Worm (Caenorhabditis elegans) whole organism, L1 larva: ENCODE results near the gene F48E8.4.

ENCODE experiments used
- C04F5.9 ChIP-seq: sonication (generic microtip); optimal IDR thresholded peaks from 2 replicates; lab custom pipeline; 2016; ENCODE audit warnings: missing genetic modification characterization, missing compliant biosample characterization
- C16A3.4 ChIP-seq: fragments of 150-350 bp; optimal IDR thresholded peaks from 2 replicates; lab custom pipeline; 2014; ENCODE audit warnings: missing biosample characterization, missing genetic modification characterization
- blmp-1 ChIP-seq: fragments of 150-350 bp; optimal IDR thresholded peaks from 2 replicates; lab custom pipeline; 2014; ENCODE audit warnings: missing biosample characterization, missing genetic modification characterization
- ceh-8 ChIP-seq: fragments of 200-800 bp; sonication (Bioruptor generic); optimal IDR thresholded peaks from 2 replicates; lab custom pipeline; 2018; ENCODE audit warnings: mild to moderate bottlenecking, missing genetic modification characterization, moderate library complexity, missing compliant biosample characterization
- ceh-90 ChIP-seq: sonication (generic microtip); optimal IDR thresholded peaks from 2 replicates; lab custom pipeline; 2016; ENCODE audit warnings: missing genetic modification characterization, missing compliant biosample characterization
- dpl-1 ChIP-seq, 3 experiments: fragments of 150-350 bp in 2 of 3; sonication (generic microtip) in 1 of 3; optimal IDR thresholded peaks; 2 replicates each; lab custom pipeline; 2014 to 2017; ENCODE audit warnings: missing biosample characterization in 3 of 3, missing genetic modification characterization in 3 of 3, missing genetic modification reagents in 3 of 3
- dsc-1 ChIP-seq: sonication (generic microtip); optimal IDR thresholded peaks from 2 replicates; lab custom pipeline; 2016; ENCODE audit warnings: mild to moderate bottlenecking, missing genetic modification characterization, missing compliant biosample characterization
- efl-1 ChIP-seq, 4 experiments: fragments of 150-350 bp; optimal IDR thresholded peaks in 3 of 4; peaks in 1 of 4; 1 replicate in 1 of 4; 2 replicates in 3 of 4; lab custom pipeline; 2014; ENCODE audit warnings: missing biosample characterization in 2 of 4, missing genetic modification characterization in 2 of 4, missing genetic modification reagents in 2 of 4
- efl-3 ChIP-seq: fragments of 200-800 bp; sonication (Bioruptor generic); optimal IDR thresholded peaks from 2 replicates; lab custom pipeline; 2018; ENCODE audit warnings: mild to moderate bottlenecking, missing genetic modification characterization, missing compliant biosample characterization
- elt-2 ChIP-seq: sonication (generic microtip); optimal IDR thresholded peaks from 2 replicates; lab custom pipeline; 2016; ENCODE audit warnings: missing genetic modification characterization, mild to moderate bottlenecking, inconsistent platforms, missing compliant biosample characterization, missing genetic modification reagents
- elt-3 ChIP-seq, 6 experiments: fragments of 150-350 bp in 1 of 6; sonication (generic microtip); optimal IDR thresholded peaks; 2 replicates each; lab custom pipeline; 2017 to 2018; ENCODE audit warnings: missing biosample characterization in 6 of 6, missing genetic modification characterization in 6 of 6, inconsistent platforms in 1 of 6
- fkh-4 ChIP-seq: sonication (generic microtip); optimal IDR thresholded peaks from 2 replicates; lab custom pipeline; 2016; ENCODE audit warnings: missing compliant biosample characterization, missing genetic modification characterization, borderline replicate concordance
- grh-1 ChIP-seq: fragments of 200-800 bp; sonication (Bioruptor generic); IDR thresholded peaks from 2 replicates; pipeline ENCODE4 v1.3.6; 2022; ENCODE audit warnings: missing genetic modification reagents, missing genetic modification characterization, missing compliant biosample characterization
- hlh-17 ChIP-seq: fragments of 200-800 bp; sonication (Bioruptor generic); optimal IDR thresholded peaks from 2 replicates; lab custom pipeline; 2018; ENCODE audit warnings: missing genetic modification characterization, mild to moderate bottlenecking, missing compliant biosample characterization, moderate library complexity, borderline replicate concordance
- hlh-4 ChIP-seq: sonication (generic microtip); optimal IDR thresholded peaks from 2 replicates; lab custom pipeline; 2016; ENCODE audit warnings: mild to moderate bottlenecking, missing genetic modification characterization, missing compliant biosample characterization
- isw-1 ChIP-seq: fragments of 200-800 bp; sonication (Bioruptor generic); IDR thresholded peaks from 2 replicates; pipeline ENCODE4 v1.3.6; 2022; ENCODE audit warnings: missing genetic modification characterization, missing compliant biosample characterization
- lin-13 ChIP-seq: fragments of 150-350 bp; optimal IDR thresholded peaks from 2 replicates; lab custom pipeline; 2014; ENCODE audit warnings: missing biosample characterization, missing genetic modification reagents, missing genetic modification characterization
- lin-14 ChIP-seq: fragments of 200-800 bp; sonication (Bioruptor generic); optimal IDR thresholded peaks from 2 replicates; lab custom pipeline; 2018; ENCODE audit warnings: mild to moderate bottlenecking, missing genetic modification characterization, moderate library complexity, missing compliant biosample characterization
- lin-35 ChIP-seq, 2 experiments: fragments of 150-350 bp; optimal IDR thresholded peaks; 2 replicates each; lab custom pipeline; 2014; ENCODE audit warnings: missing biosample characterization in 2 of 2, missing genetic modification characterization in 2 of 2, missing genetic modification reagents in 2 of 2
- lin-39 ChIP-seq: fragments of 150-350 bp; optimal IDR thresholded peaks from 2 replicates; lab custom pipeline; 2014; ENCODE audit warnings: missing biosample characterization, missing genetic modification reagents, missing genetic modification characterization
- lsy-2 ChIP-seq, 2 experiments: fragments of 150-350 bp; optimal IDR thresholded peaks; 2 replicates each; lab custom pipeline; 2014; ENCODE audit warnings: missing biosample characterization in 2 of 2, missing genetic modification characterization in 2 of 2
- mdl-1 ChIP-seq, 2 experiments: fragments of 150-350 bp; optimal IDR thresholded peaks; 2 replicates each; lab custom pipeline; 2014 to 2017; ENCODE audit warnings: missing biosample characterization in 2 of 2, missing genetic modification characterization in 2 of 2, inconsistent platforms in 1 of 2
- nhr-11 ChIP-seq: fragments of 150-350 bp; optimal IDR thresholded peaks from 2 replicates; lab custom pipeline; 2014; ENCODE audit warnings: missing biosample characterization, missing genetic modification characterization
- nhr-19 ChIP-seq: fragments of 200-800 bp; sonication (Bioruptor generic); conservative IDR thresholded peaks from 2 replicates; pipeline ENCODE4 v1.3.6; 2022; ENCODE audit warnings: missing genetic modification characterization, missing compliant biosample characterization
- nhr-20 ChIP-seq: sonication (generic microtip); optimal IDR thresholded peaks from 2 replicates; lab custom pipeline; 2016; ENCODE audit warnings: mild to moderate bottlenecking, missing genetic modification characterization, missing compliant biosample characterization
- nhr-28 ChIP-seq: fragments of 150-350 bp; optimal IDR thresholded peaks from 2 replicates; lab custom pipeline; 2014; ENCODE audit warnings: missing biosample characterization, missing genetic modification characterization
- nhr-47 ChIP-seq: sonication (generic microtip); optimal IDR thresholded peaks from 2 replicates; lab custom pipeline; 2016; ENCODE audit warnings: mild to moderate bottlenecking, missing genetic modification characterization, moderate library complexity, missing compliant biosample characterization
- nhr-71 ChIP-seq: sonication (generic microtip); optimal IDR thresholded peaks from 2 replicates; lab custom pipeline; 2016; ENCODE audit warnings: mild to moderate bottlenecking, missing genetic modification characterization, moderate library complexity, missing compliant biosample characterization
- nhr-77 ChIP-seq: fragments of 150-350 bp; optimal IDR thresholded peaks from 2 replicates; lab custom pipeline; 2014; ENCODE audit warnings: missing biosample characterization, missing genetic modification characterization
- nhr-84 ChIP-seq: sonication (generic microtip); optimal IDR thresholded peaks from 2 replicates; lab custom pipeline; 2017; ENCODE audit warnings: missing biosample characterization, missing genetic modification characterization
- nhr-90 ChIP-seq: sonication (generic microtip); optimal IDR thresholded peaks from 2 replicates; lab custom pipeline; 2016; ENCODE audit warnings: mild to moderate bottlenecking, missing genetic modification characterization, missing compliant biosample characterization; ENCODE audit not compliant: poor library complexity
- pax-3 ChIP-seq: fragments of 200-800 bp; sonication (Bioruptor generic); optimal IDR thresholded peaks from 2 replicates; lab custom pipeline; 2018; ENCODE audit warnings: mild to moderate bottlenecking, missing genetic modification characterization, moderate library complexity, missing compliant biosample characterization
- pqm-1 ChIP-seq: sonication (generic microtip); optimal IDR thresholded peaks from 3 replicates; lab custom pipeline; 2017; ENCODE audit warnings: missing biosample characterization, missing genetic modification characterization
- rnt-1 ChIP-seq: sonication (generic microtip); optimal IDR thresholded peaks from 2 replicates; lab custom pipeline; 2016; ENCODE audit warnings: mild to moderate bottlenecking, missing genetic modification characterization, moderate library complexity, missing compliant biosample characterization
- snu-23 ChIP-seq: sonication (generic microtip); optimal IDR thresholded peaks from 2 replicates; lab custom pipeline; 2016; ENCODE audit warnings: missing genetic modification characterization, missing compliant biosample characterization
- sox-4 ChIP-seq: sonication (generic microtip); optimal IDR thresholded peaks from 2 replicates; lab custom pipeline; 2016; ENCODE audit warnings: missing genetic modification characterization, missing compliant biosample characterization
- tbx-2 ChIP-seq: sonication (generic microtip); optimal IDR thresholded peaks from 2 replicates; lab custom pipeline; 2016; ENCODE audit warnings: missing genetic modification characterization, missing compliant biosample characterization
- unc-30 ChIP-seq: sonication (generic microtip); optimal IDR thresholded peaks from 2 replicates; lab custom pipeline; 2017; ENCODE audit warnings: missing biosample characterization, missing genetic modification characterization
- unc-62 ChIP-seq: fragments of 150-350 bp; optimal IDR thresholded peaks from 2 replicates; lab custom pipeline; 2014; ENCODE audit warnings: missing biosample characterization, missing genetic modification reagents, missing genetic modification characterization
- vab-15 ChIP-seq: sonication (generic microtip); optimal IDR thresholded peaks from 2 replicates; lab custom pipeline; 2017; ENCODE audit warnings: missing genotype, mild to moderate bottlenecking, missing genetic modification characterization, missing compliant biosample characterization
- zag-1 ChIP-seq: fragments of 150-350 bp; optimal IDR thresholded peaks from 2 replicates; lab custom pipeline; 2014; ENCODE audit warnings: missing biosample characterization, missing genetic modification characterization
- zip-4 ChIP-seq: fragments of 200-800 bp; sonication (Bioruptor generic); optimal IDR thresholded peaks from 2 replicates; lab custom pipeline; 2018; ENCODE audit warnings: mild to moderate bottlenecking, missing genetic modification characterization, moderate library complexity, missing compliant biosample characterization
- ztf-11 ChIP-seq, 2 experiments: sonication (generic microtip); optimal IDR thresholded peaks; 2 replicates each; lab custom pipeline; 2016 to 2017; ENCODE audit warnings: missing genetic modification characterization in 2 of 2, missing biosample characterization in 1 of 2, missing compliant biosample characterization in 1 of 2

F48E8.4 gene

DNA sequence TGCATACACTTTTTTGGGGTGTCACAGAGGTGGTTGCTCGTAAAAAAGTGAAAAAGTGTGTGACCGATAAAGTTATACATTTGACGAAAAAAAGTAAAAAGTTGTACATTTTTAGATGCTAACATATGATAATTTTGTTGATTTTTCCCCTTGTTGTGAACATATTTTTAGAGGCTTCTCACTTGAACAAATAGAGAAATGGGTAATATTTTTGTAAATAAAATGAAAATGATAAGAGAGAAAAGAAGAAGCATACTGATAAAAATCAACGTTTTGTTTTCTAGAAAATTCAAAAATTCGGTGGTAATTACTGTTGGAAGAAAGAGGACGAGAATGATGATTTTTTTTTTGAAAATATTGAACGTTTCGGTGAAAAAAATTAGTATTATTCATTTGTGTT is 33.1 kb upstream of the F48E8.4 start:
- TF ChIP-seq grh-1 (GFP tag; lab: Robert Waterston, UW), result no peak
- TF ChIP-seq efl-1 (optimal IDR thresholded peaks at IDR 0.05; lab: Kevin White, UChicago), result no peak
- TF ChIP-seq efl-1 (GFP tag; optimal IDR thresholded peaks at IDR 0.05 in 1 of 2; lab: Kevin White, UChicago), result peak in 1 of 2 experiments; percentile 28
- TF ChIP-seq mdl-1 (tag; optimal IDR thresholded peaks at IDR 0.05; lab: Kevin White, UChicago), result no peak
- TF ChIP-seq hlh-4 (tag; lab: Kevin White, UChicago), result no peak
- no peak for TF ChIP-seq C16A3.4 (tag; lab: Kevin White, UChicago)
- TF ChIP-seq unc-62 (GFP tag; lab: Kevin White, UChicago), result no peak
- TF ChIP-seq C04F5.9 (tag; lab: Kevin White, UChicago), result no peak
- no peak for TF ChIP-seq ceh-90 (tag; lab: Kevin White, UChicago)
- no peak for TF ChIP-seq vab-15 (tag; lab: Kevin White, UChicago)
- TF ChIP-seq hlh-17, result no peak
- TF ChIP-seq elt-2, result peak; percentile 50
- TF ChIP-seq ztf-11 (tag; optimal IDR thresholded peaks at IDR 0.05; lab: Kevin White, UChicago), result no peak
- no peak for TF ChIP-seq lin-39 (tag; lab: Kevin White, UChicago)
- no peak for TF ChIP-seq dpl-1 (GFP tag; optimal IDR thresholded peaks at IDR 0.05; lab: Kevin White, UChicago)
- no peak for TF ChIP-seq nhr-47 (tag; lab: Kevin White, UChicago)
- TF ChIP-seq efl-3 (GFP tag; lab: Kevin White, UChicago), result no peak
- no peak for TF ChIP-seq isw-1 (GFP tag; lab: Robert Waterston, UW)
- TF ChIP-seq fkh-4 (tag; lab: Kevin White, UChicago), result no peak
- TF ChIP-seq sox-4 (tag; lab: Kevin White, UChicago), result no peak
- no peak for TF ChIP-seq ceh-8
- no peak for TF ChIP-seq nhr-71
- no peak for TF ChIP-seq lin-13 (GFP tag; lab: Kevin White, UChicago)
- peak in 1 of 2 experiments; percentile 23 for TF ChIP-seq lin-35 (GFP tag; optimal IDR thresholded peaks at IDR 0.05; lab: Kevin White, UChicago)
- no peak for TF ChIP-seq pax-3 (tag; lab: Kevin White, UChicago)

DNA sequence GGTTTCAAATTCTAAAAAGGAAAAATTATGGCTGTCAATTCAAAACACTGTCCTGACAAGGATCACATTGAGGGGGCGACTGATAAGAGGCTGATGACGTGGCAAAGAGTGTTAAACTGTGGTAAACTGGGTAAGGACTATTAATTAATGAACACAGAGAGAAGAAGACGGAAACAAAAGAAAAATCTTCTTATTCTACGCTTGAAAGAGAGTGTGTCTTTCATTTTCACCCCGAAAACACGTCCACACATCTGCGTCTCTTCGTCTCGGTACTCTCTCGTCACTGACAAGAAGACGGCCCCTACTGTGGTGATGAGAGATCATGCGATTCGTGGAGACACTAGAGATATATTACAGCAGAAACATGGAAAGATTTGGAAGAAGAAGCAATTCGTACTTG is 32.0 kb upstream of the F48E8.4 start:
- TF ChIP-seq zip-4 (no peak), dpl-1 (GFP tag; optimal IDR thresholded peaks at IDR 0.05; lab: Kevin White, UChicago) (peak in 1 of 3 experiments; percentile 4), mdl-1 (tag; optimal IDR thresholded peaks at IDR 0.05; lab: Kevin White, UChicago) (peak in 1 of 2 experiments; percentile 40), lin-35 (GFP tag; optimal IDR thresholded peaks at IDR 0.05; lab: Kevin White, UChicago) (peak in 1 of 2 experiments; percentile 21), elt-2 (peak; percentile 11), elt-3 (tag; optimal IDR thresholded peaks at IDR 0.05; lab: Kevin White, UChicago) (peak in 2 of 6 experiments; percentile 10 to 33), nhr-71 (peak; percentile 59), pqm-1 (tag; lab: Kevin White, UChicago) (no peak), snu-23 (peak; percentile 51), zag-1 (tag; lab: Kevin White, UChicago) (no peak), nhr-19 (0 out of 2 replicates have a peak, but pooled peaks have one; percentile 13), nhr-11 (tag; lab: Kevin White, UChicago) (no peak), dsc-1 (peak; percentile 36), nhr-90 (tag; lab: Kevin White, UChicago) (peak; percentile 10), nhr-20 (tag; lab: Kevin White, UChicago) (peak; percentile 22), nhr-28 (tag; lab: Kevin White, UChicago) (no peak), efl-1 (optimal IDR thresholded peaks at IDR 0.05; lab: Kevin White, UChicago) (peak in 1 of 2 experiments; percentile 16), efl-1 (GFP tag; optimal IDR thresholded peaks at IDR 0.05 in 1 of 2; lab: Kevin White, UChicago) (no peak), nhr-84 (no peak), tbx-2 (no peak), nhr-77 (tag; lab: Kevin White, UChicago) (no peak), lin-14 (GFP tag; lab: Kevin White, UChicago) (peak; percentile 73), blmp-1 (tag; lab: Kevin White, UChicago) (peak; percentile 93), rnt-1 (tag; lab: Kevin White, UChicago) (peak; percentile 70), unc-30 (tag; lab: Kevin White, UChicago) (no peak), lsy-2 (tag; optimal IDR thresholded peaks at IDR 0.05; lab: Kevin White, UChicago) (peak in 1 of 2 experiments; percentile 36)
